Worm (Caenorhabditis elegans) whole organism, early embryonic: ENCODE data around the gene srh-111.

Source experiments
- F13C5.2 ChIP-seq: sonication (generic microtip); optimal IDR thresholded peaks from 2 replicates; lab custom pipeline; 2017; ENCODE audit warnings: mild to moderate bottlenecking, missing genetic modification characterization, inconsistent platforms, missing compliant biosample characterization
- ama-1 ChIP-seq: fragments of 150-350 bp; optimal IDR thresholded peaks from 2 replicates; lab custom pipeline; 2014
- ceh-13 ChIP-seq: fragments of 200-800 bp; sonication (Bioruptor generic); optimal IDR thresholded peaks from 2 replicates; lab custom pipeline; 2018; ENCODE audit warnings: mild to moderate bottlenecking, missing genetic modification characterization, missing compliant biosample characterization
- scrt-1 ChIP-seq: fragments of 200-800 bp; sonication (Bioruptor generic); IDR thresholded peaks from 2 replicates; pipeline ENCODE4 v1.3.6; 2022; ENCODE audit warnings: missing genetic modification characterization, missing compliant biosample characterization
- tbx-37 ChIP-seq: fragments of 200-800 bp; sonication (Bioruptor generic); conservative IDR thresholded peaks from 2 replicates; pipeline ENCODE4 v1.3.6; 2022; ENCODE audit warnings: missing genetic modification reagents, missing genetic modification characterization, missing compliant biosample characterization

DNA sequence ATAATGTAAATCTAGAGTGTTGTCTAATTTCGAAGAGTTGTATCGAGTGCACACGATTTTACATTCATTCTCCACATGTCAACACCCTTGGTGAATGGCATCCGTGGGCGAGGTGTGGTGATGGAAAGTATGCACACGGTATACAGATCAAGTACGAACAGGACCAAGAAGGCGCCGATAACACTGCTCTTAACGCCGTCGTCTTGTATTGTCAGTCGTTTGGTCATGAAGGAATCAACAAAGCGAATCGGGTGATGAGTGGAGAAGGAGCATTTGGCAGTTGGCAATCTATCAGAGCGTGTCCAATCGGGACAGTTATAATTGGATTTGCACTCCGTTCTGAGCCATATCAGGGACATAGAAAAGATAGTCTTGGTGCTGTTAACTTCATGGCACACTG, 48.2 kb upstream of the srh-111 start:
- TF ChIP-seq ama-1 (lab: Kevin White, UChicago): no peak
- TF ChIP-seq ceh-13 (GFP tag; lab: Kevin White, UChicago): no peak
- no peak for TF ChIP-seq scrt-1 (GFP tag; lab: Robert Waterston, UW)
- no peak for TF ChIP-seq tbx-37 (GFP tag; lab: Robert Waterston, UW)
- TF ChIP-seq F13C5.2 (tag; lab: Kevin White, UChicago): no peak
